Fruit fly (Drosophila melanogaster) whole organism, embryonic: ENCODE data around the gene Fie.

Experiments used
- B-H2 ChIP-seq: fragments of 200-800 bp; sonication (Bioruptor generic); optimal IDR thresholded peaks from 2 replicates; lab custom pipeline; 2018; ENCODE audit warnings: missing biosample characterization, mild to moderate bottlenecking, missing genetic modification characterization
- Bteb2 ChIP-seq: fragments of 200-800 bp; sonication (Bioruptor generic); optimal IDR thresholded peaks from 2 replicates; lab custom pipeline; 2016; ENCODE audit warnings: missing biosample characterization, missing genetic modification characterization
- CG11085 ChIP-seq: fragments of 200-800 bp; sonication (Bioruptor generic); IDR thresholded peaks from 2 replicates; pipeline ENCODE4 v1.3.6; 2022; ENCODE audit warnings: missing biosample characterization, missing genetic modification characterization
- CG12104 ChIP-seq: fragments of 200-800 bp; sonication (Bioruptor generic); optimal IDR thresholded peaks from 3 replicates; lab custom pipeline; 2016; ENCODE audit warnings: missing biosample characterization, missing genetic modification characterization
- CG12236 ChIP-seq: fragments of 200-800 bp; sonication (Bioruptor generic); optimal IDR thresholded peaks from 2 replicates; lab custom pipeline; 2016; ENCODE audit warnings: missing biosample characterization, missing genetic modification characterization
- CG12391 ChIP-seq: fragments of 200-800 bp; sonication (Bioruptor generic); optimal IDR thresholded peaks from 3 replicates; lab custom pipeline; 2018; ENCODE audit warnings: missing biosample characterization, mild to moderate bottlenecking, missing genetic modification characterization, moderate library complexity
- CG12744 ChIP-seq: fragments of 200-800 bp; sonication (Bioruptor generic); optimal IDR thresholded peaks from 2 replicates; lab custom pipeline; 2016; ENCODE audit warnings: missing biosample characterization, missing genetic modification characterization
- CG13287 ChIP-seq: fragments of 200-800 bp; sonication (Bioruptor generic); IDR thresholded peaks from 2 replicates; pipeline ENCODE4 v1.3.6; 2022; ENCODE audit warnings: missing biosample characterization, missing genetic modification characterization; ENCODE audit not compliant: partially characterized antibody
- CG13775 ChIP-seq: fragments of 200-800 bp; sonication (Bioruptor generic); optimal IDR thresholded peaks from 3 replicates; lab custom pipeline; 2017; ENCODE audit warnings: missing biosample characterization, mild to moderate bottlenecking, missing genetic modification characterization
- CG13894 ChIP-seq: fragments of 200-800 bp; sonication (Bioruptor generic); optimal IDR thresholded peaks from 3 replicates; lab custom pipeline; 2018; ENCODE audit warnings: missing biosample characterization, mild to moderate bottlenecking, missing genetic modification characterization, moderate library complexity
- CG1602 ChIP-seq: fragments of 200-800 bp; sonication (Bioruptor generic); optimal IDR thresholded peaks from 3 replicates; lab custom pipeline; 2016; ENCODE audit warnings: missing biosample characterization, missing genetic modification characterization
- CG2889 ChIP-seq: fragments of 200-800 bp; sonication (Bioruptor generic); IDR thresholded peaks from 3 replicates; pipeline ENCODE4 v1.3.6; 2022; ENCODE audit warnings: missing biosample characterization, missing genetic modification characterization
- CG3995 ChIP-seq: fragments of 200-800 bp; sonication (Bioruptor generic); optimal IDR thresholded peaks from 3 replicates; lab custom pipeline; 2016; ENCODE audit warnings: missing biosample characterization, missing genetic modification characterization
- CG4404 ChIP-seq: fragments of 200-800 bp; sonication (Bioruptor generic); IDR thresholded peaks from 2 replicates; pipeline ENCODE4 v1.3.6; 2022; ENCODE audit warnings: missing biosample characterization, missing genetic modification characterization
- CG4707 ChIP-seq: fragments of 200-800 bp; sonication (Bioruptor generic); optimal IDR thresholded peaks from 2 replicates; lab custom pipeline; 2018; ENCODE audit warnings: missing biosample characterization, mild to moderate bottlenecking, missing genetic modification characterization, moderate library complexity
- CG5953 ChIP-seq: fragments of 200-800 bp; sonication (Bioruptor generic); IDR thresholded peaks from 2 replicates; pipeline ENCODE4 v1.3.6; 2022; ENCODE audit warnings: missing biosample characterization, missing genetic modification characterization
- CG6765 ChIP-seq: fragments of 200-800 bp; sonication (Bioruptor generic); optimal IDR thresholded peaks from 3 replicates; lab custom pipeline; 2017; ENCODE audit warnings: missing biosample characterization, mild to moderate bottlenecking, missing genetic modification characterization
- CG8290 ChIP-seq, 3 experiments: fragments of 200-800 bp; sonication (Bioruptor generic); optimal IDR thresholded peaks; 2 replicates each; lab custom pipeline; 2016 to 2019; ENCODE audit warnings: missing biosample characterization in 3 of 3, missing genetic modification characterization in 3 of 3, mild to moderate bottlenecking in 2 of 3, moderate library complexity in 1 of 3
- CG8388 ChIP-seq: fragments of 200-800 bp; sonication (Bioruptor generic); optimal IDR thresholded peaks from 2 replicates; lab custom pipeline; 2019; ENCODE audit warnings: missing biosample characterization, mild to moderate bottlenecking, missing genetic modification characterization, moderate library complexity
- CG8924 ChIP-seq: fragments of 200-800 bp; optimal IDR thresholded peaks from 3 replicates; lab custom pipeline; 2019; ENCODE audit warnings: missing biosample characterization, mild to moderate bottlenecking, missing genetic modification characterization, moderate library complexity
- CG9727 ChIP-seq: fragments of 200-800 bp; sonication (Bioruptor generic); optimal IDR thresholded peaks from 3 replicates; lab custom pipeline; 2017; ENCODE audit warnings: missing biosample characterization, mild to moderate bottlenecking, missing genetic modification characterization
- CHES-1-like ChIP-seq: fragments of 200-800 bp; sonication (Bioruptor generic); optimal IDR thresholded peaks from 2 replicates; lab custom pipeline; 2016; ENCODE audit warnings: missing biosample characterization, missing genetic modification characterization
- Camta ChIP-seq: fragments of 200-800 bp; sonication (Bioruptor generic); optimal IDR thresholded peaks from 2 replicates; lab custom pipeline; 2016; ENCODE audit warnings: missing biosample characterization, missing genetic modification characterization
- CoRest ChIP-seq: fragments of 200-800 bp; sonication (Bioruptor generic); optimal IDR thresholded peaks from 3 replicates; lab custom pipeline; 2018; ENCODE audit warnings: missing biosample characterization, mild to moderate bottlenecking, missing genetic modification characterization, moderate library complexity
- ERR ChIP-seq: fragments of 200-800 bp; sonication (Bioruptor generic); optimal IDR thresholded peaks from 2 replicates; lab custom pipeline; 2016; ENCODE audit warnings: missing biosample characterization, missing genetic modification characterization
- Hand ChIP-seq: fragments of 200-800 bp; sonication (Bioruptor generic); optimal IDR thresholded peaks from 2 replicates; lab custom pipeline; 2017; ENCODE audit warnings: mild to moderate bottlenecking, missing biosample characterization, missing genetic modification reagents, missing genetic modification characterization
- Lim3 ChIP-seq: fragments of 200-800 bp; sonication (Bioruptor generic); IDR thresholded peaks from 2 replicates; pipeline ENCODE4 v1.3.6; 2022; ENCODE audit warnings: missing biosample characterization, missing genetic modification characterization
- Lpt ChIP-seq: fragments of >200 bp; optimal IDR thresholded peaks from 2 replicates; lab custom pipeline; 2018; ENCODE audit warnings: missing biosample characterization, missing genetic modification characterization
- Med ChIP-seq: fragments of 200-800 bp; sonication (Bioruptor generic); peaks from one replicate; lab custom pipeline; 2016; ENCODE audit warnings: missing biosample characterization, missing genetic modification characterization, mild to moderate bottlenecking, inconsistent platforms, moderate library complexity
- Mrtf ChIP-seq: fragments of 200-800 bp; sonication (Bioruptor generic); IDR thresholded peaks from 3 replicates; pipeline ENCODE4 v1.3.6; 2022; ENCODE audit warnings: missing biosample characterization, missing genetic modification characterization
- Poxn ChIP-seq: fragments of 200-800 bp; sonication (Bioruptor generic); IDR thresholded peaks from 2 replicates; pipeline ENCODE4 v1.3.6; 2022; ENCODE audit warnings: missing biosample characterization, missing genetic modification characterization
- Taf1 ChIP-seq: fragments of 200-800 bp; sonication (Bioruptor generic); IDR thresholded peaks from 2 replicates; pipeline ENCODE4 v1.3.6; 2022; ENCODE audit warnings: missing biosample characterization, missing genetic modification characterization
- Xrp1 ChIP-seq: fragments of 200-800 bp; sonication (Bioruptor generic); IDR thresholded peaks from 2 replicates; pipeline ENCODE4 v1.3.6; 2022; ENCODE audit warnings: missing biosample characterization, missing genetic modification characterization
- ap ChIP-seq: fragments of 200-800 bp; sonication (Bioruptor generic); IDR thresholded peaks from 2 replicates; pipeline ENCODE4 v1.3.6; 2022; ENCODE audit warnings: missing biosample characterization, missing genetic modification characterization
- ash1 ChIP-seq: fragments of 200-800 bp; sonication (Bioruptor generic); optimal IDR thresholded peaks from 2 replicates; lab custom pipeline; 2018; ENCODE audit warnings: missing biosample characterization, mild to moderate bottlenecking, missing genetic modification characterization
- bbx ChIP-seq: fragments of 200-800 bp; sonication (Bioruptor generic); IDR thresholded peaks from 2 replicates; pipeline ENCODE4 v1.3.6; 2022; ENCODE audit warnings: missing biosample characterization, missing genetic modification characterization; ENCODE audit not compliant: partially characterized antibody
- chm ChIP-seq: fragments of 200-800 bp; sonication (Bioruptor generic); IDR thresholded peaks from 2 replicates; pipeline ENCODE4 v1.3.6; 2022; ENCODE audit warnings: missing biosample characterization, missing genetic modification characterization
- corto ChIP-seq: fragments of 200-800 bp; sonication (Bioruptor generic); optimal IDR thresholded peaks from 2 replicates; lab custom pipeline; 2016; ENCODE audit warnings: missing biosample characterization, mild to moderate bottlenecking, missing genetic modification characterization, moderate library complexity
- fd102C ChIP-seq: fragments of 200-800 bp; sonication (Bioruptor generic); optimal IDR thresholded peaks from 2 replicates; lab custom pipeline; 2018; ENCODE audit warnings: missing biosample characterization, mild to moderate bottlenecking, missing genetic modification characterization, moderate library complexity
- fd3F ChIP-seq: fragments of 200-800 bp; sonication (Bioruptor generic); optimal IDR thresholded peaks from 2 replicates; lab custom pipeline; 2018; ENCODE audit warnings: missing biosample characterization, mild to moderate bottlenecking, missing genetic modification characterization, moderate library complexity
- gcm2 ChIP-seq: fragments of 200-800 bp; sonication (Bioruptor generic); optimal IDR thresholded peaks from 2 replicates; lab custom pipeline; 2016; ENCODE audit warnings: missing biosample characterization, missing genetic modification characterization
- gro ChIP-seq: fragments of 200-800 bp; sonication (Bioruptor generic); optimal IDR thresholded peaks from 2 replicates; lab custom pipeline; 2016; ENCODE audit warnings: missing biosample characterization, missing genetic modification characterization
- gt ChIP-seq: fragments of 200-800 bp; sonication (Bioruptor generic); IDR thresholded peaks from 2 replicates; pipeline ENCODE4 v1.3.6; 2022; ENCODE audit warnings: missing biosample characterization, missing genetic modification characterization
- hbn ChIP-seq: fragments of 200-800 bp; sonication (Bioruptor generic); IDR thresholded peaks from 2 replicates; pipeline ENCODE4 v1.3.6; 2022; ENCODE audit warnings: missing biosample characterization, missing genetic modification characterization; ENCODE audit not compliant: partially characterized antibody
- mld ChIP-seq: fragments of 200-800 bp; sonication (Bioruptor generic); IDR thresholded peaks from 3 replicates; pipeline ENCODE4 v1.3.6; 2022; ENCODE audit warnings: missing biosample characterization, missing genetic modification characterization; ENCODE audit not compliant: partially characterized antibody
- ranshi ChIP-seq: fragments of 200-800 bp; sonication (Bioruptor generic); IDR thresholded peaks from 2 replicates; pipeline ENCODE4 v1.3.6; 2022; ENCODE audit warnings: missing biosample characterization, missing genetic modification characterization
- sens-2 ChIP-seq: fragments of 200-800 bp; sonication (Bioruptor generic); IDR thresholded peaks from 2 replicates; pipeline ENCODE4 v1.3.6; 2022; ENCODE audit warnings: missing biosample characterization, missing genetic modification characterization
- sqz ChIP-seq: fragments of 200-800 bp; sonication (Bioruptor generic); optimal IDR thresholded peaks from 3 replicates; lab custom pipeline; 2018; ENCODE audit warnings: missing biosample characterization, mild to moderate bottlenecking, missing genetic modification characterization
- stc ChIP-seq: fragments of 200-800 bp; sonication (Bioruptor generic); IDR thresholded peaks from 2 replicates; pipeline ENCODE4 v1.3.6; 2022; ENCODE audit warnings: missing biosample characterization, missing genetic modification characterization
- twi ChIP-seq: fragments of 200-800 bp; optimal IDR thresholded peaks from 2 replicates; lab custom pipeline; 2019; ENCODE audit warnings: missing biosample characterization, mild to moderate bottlenecking, missing genetic modification characterization, moderate library complexity
- unc-4 ChIP-seq: fragments of 200-800 bp; sonication (Bioruptor generic); IDR thresholded peaks from 2 replicates; pipeline ENCODE4 v1.3.6; 2022; ENCODE audit warnings: missing biosample characterization, missing genetic modification characterization; ENCODE audit not compliant: partially characterized antibody
- wor ChIP-seq: fragments of 200-800 bp; sonication (Bioruptor generic); IDR thresholded peaks from 2 replicates; pipeline ENCODE4 v1.3.6; 2022; ENCODE audit warnings: missing biosample characterization, missing genetic modification characterization

Gene Fie

dm6 chr3L:3905111-3905510 lies 12.7 kb downstream of the Fie start, which contains the start of gene ida (continued):
- peak; percentile 12 for TF ChIP-seq CoRest (tag; lab: Kevin White, UChicago)
- no peak for TF ChIP-seq Mrtf (GFP tag; lab: Robert Waterston, UW)
- no peak for TF ChIP-seq CG8924 (tag; lab: Kevin White, UChicago)
- TF ChIP-seq stc: no peak
- no peak for TF ChIP-seq gt (GFP tag; lab: Robert Waterston, UW)
- no peak for TF ChIP-seq Camta (GFP tag; lab: Kevin White, UChicago)
- TF ChIP-seq Lim3 (GFP tag; lab: Robert Waterston, UW): no peak
- no peak; the same call in 1 of the 2 replicates for TF ChIP-seq bbx (GFP tag; lab: Robert Waterston, UW)
- no peak for TF ChIP-seq CG13894 (tag; lab: Kevin White, UChicago)
- TF ChIP-seq chm (GFP tag; lab: Robert Waterston, UW): no peak; the same call in 1 of the 2 replicates
- peak; percentile 33 for TF ChIP-seq CHES-1-like
- no peak for TF ChIP-seq CG2889 (GFP tag; lab: Robert Waterston, UW)
- peak; percentile 2 for TF ChIP-seq B-H2 (GFP tag; lab: Kevin White, UChicago)
- TF ChIP-seq Med: peak; percentile 84
- no peak for TF ChIP-seq CG12236
- no peak for TF ChIP-seq fd3F (GFP tag; lab: Kevin White, UChicago)
- no peak for TF ChIP-seq CG13775 (GFP tag; lab: Kevin White, UChicago)
- no peak for TF ChIP-seq corto (GFP tag; lab: Kevin White, UChicago)
- no peak for TF ChIP-seq CG1602 (GFP tag; lab: Kevin White, UChicago)
- no peak for TF ChIP-seq CG4404
- no peak for TF ChIP-seq gro (GFP tag; lab: Kevin White, UChicago)
- no peak for TF ChIP-seq CG5953
- TF ChIP-seq CG12104: no peak
- TF ChIP-seq Lpt (GFP tag; lab: Kevin White, UChicago): no peak
- no peak for TF ChIP-seq CG11085
- no peak for TF ChIP-seq Poxn (GFP tag; lab: Robert Waterston, UW)
- no peak; the same call in 1 of the 2 replicates for TF ChIP-seq CG13287 (GFP tag; lab: Robert Waterston, UW)
- no peak for TF ChIP-seq ranshi (GFP tag; lab: Robert Waterston, UW)
- TF ChIP-seq CG4707 (GFP tag; lab: Kevin White, UChicago): no peak
- TF ChIP-seq CG9727 (GFP tag; lab: Kevin White, UChicago): no peak
- no peak for TF ChIP-seq ERR (GFP tag; lab: Kevin White, UChicago)
- TF ChIP-seq gcm2 (GFP tag; lab: Kevin White, UChicago): no peak
- no peak for TF ChIP-seq sens-2 (GFP tag; lab: Robert Waterston, UW)
- TF ChIP-seq sqz (GFP tag; lab: Kevin White, UChicago): no peak
- TF ChIP-seq CG3995 (GFP tag; lab: Kevin White, UChicago): no peak
- TF ChIP-seq wor (GFP tag; lab: Robert Waterston, UW): no peak
- TF ChIP-seq ap (GFP tag; lab: Robert Waterston, UW): no peak
- no peak for TF ChIP-seq CG8388 (GFP tag; lab: Kevin White, UChicago)
- no peak for TF ChIP-seq CG12391
- TF ChIP-seq Bteb2 (GFP tag; lab: Kevin White, UChicago): no peak
- no peak for TF ChIP-seq fd102C
- TF ChIP-seq Xrp1 (GFP tag; lab: Robert Waterston, UW): no peak
- TF ChIP-seq CG8290 (GFP tag; optimal IDR thresholded peaks at IDR 0.05; lab: Kevin White, UChicago): no peak
- no peak for TF ChIP-seq CG8290 (tag; optimal IDR thresholded peaks at IDR 0.05; lab: Kevin White, UChicago)
- no peak for TF ChIP-seq Taf1
- no peak for TF ChIP-seq unc-4 (GFP tag; lab: Robert Waterston, UW)
- TF ChIP-seq hbn: no peak
- no peak for TF ChIP-seq CG12744 (GFP tag; lab: Kevin White, UChicago)
- no peak for TF ChIP-seq CG6765 (GFP tag; lab: Kevin White, UChicago)
- TF ChIP-seq ash1 (GFP tag; lab: Kevin White, UChicago): no peak
- no peak for TF ChIP-seq mld (GFP tag; lab: Robert Waterston, UW)
- no peak for TF ChIP-seq Hand (GFP tag; lab: Kevin White, UChicago)
- TF ChIP-seq twi (tag; lab: Kevin White, UChicago): no peak
